Worm (Caenorhabditis elegans): ENCODE data around the gene dhc-3.

- TF ChIP-seq lsy-12 (tag; optimal IDR thresholded peaks at IDR 0.05) (no peak), ZK546.5 (tag; optimal IDR thresholded peaks at IDR 0.05) (no peak), nhr-237 (tag; optimal IDR thresholded peaks at IDR 0.05) (no peak), unc-62 (GFP tag; optimal IDR thresholded peaks at IDR 0.05) (no peak), ztf-4 (tag; optimal IDR thresholded peaks at IDR 0.05) (no peak), aly-2 (tag; optimal IDR thresholded peaks at IDR 0.05) (no peak), mdl-1 (tag; optimal IDR thresholded peaks at IDR 0.05) (no peak), nhr-25 (tag; optimal IDR thresholded peaks at IDR 0.05) (no peak), ama-1 (optimal IDR thresholded peaks at IDR 0.05) (no peak)
These were observed 24.1 kb upstream of the dhc-3 start for ce11 chrV:13114552-13115237.
